Worm (Caenorhabditis elegans) whole organism, L4 larva: ENCODE results near the gene fbxa-152.

ENCODE experiments used
- R02D3.7 ChIP-seq: fragments of 150-350 bp; sonication (generic microtip); optimal IDR thresholded peaks from 3 replicates; lab custom pipeline; 2014; ENCODE audit warnings: missing biosample characterization, missing genetic modification characterization
- T20F7.1 ChIP-seq: fragments of 200-800 bp; sonication (Bioruptor generic); optimal IDR thresholded peaks from 2 replicates; lab custom pipeline; 2018; ENCODE audit warnings: mild to moderate bottlenecking, missing genetic modification characterization, missing compliant biosample characterization
- Y48G9A.11 ChIP-seq: fragments of 200-800 bp; sonication (Bioruptor generic); IDR thresholded peaks from 2 replicates; pipeline ENCODE4 v1.3.6; 2022; ENCODE audit warnings: missing genetic modification reagents, missing genetic modification characterization, missing compliant biosample characterization
- aha-1 ChIP-seq: fragments of 150-350 bp; peaks from one replicate; lab custom pipeline; 2014; ENCODE audit warnings: missing biosample characterization, missing genetic modification characterization
- arid-1 ChIP-seq: fragments of 200-800 bp; sonication (Bioruptor generic); conservative IDR thresholded peaks from 2 replicates; pipeline ENCODE4 v1.3.6; 2022; ENCODE audit warnings: missing genetic modification reagents, missing genetic modification characterization, missing compliant biosample characterization
- ceh-20 ChIP-seq: fragments of 200-800 bp; sonication (Bioruptor generic); IDR thresholded peaks from 2 replicates; pipeline ENCODE4 v1.3.6; 2022; ENCODE audit warnings: missing genetic modification reagents, missing genetic modification characterization, missing compliant biosample characterization
- ceh-82 ChIP-seq: sonication (generic microtip); optimal IDR thresholded peaks from 2 replicates; lab custom pipeline; 2017; ENCODE audit warnings: missing biosample characterization, missing genetic modification characterization
- ctbp-1 ChIP-seq: fragments of 200-800 bp; sonication (Bioruptor generic); IDR thresholded peaks from 2 replicates; pipeline ENCODE4 v1.3.6; 2022; ENCODE audit warnings: missing genetic modification reagents, missing genetic modification characterization, missing compliant biosample characterization
- daf-12 ChIP-seq: fragments of 150-350 bp; optimal IDR thresholded peaks from 2 replicates; lab custom pipeline; 2014; ENCODE audit warnings: missing biosample characterization, missing genetic modification reagents, missing genetic modification characterization
- daf-16 ChIP-seq, 3 experiments: sonication (generic microtip); optimal IDR thresholded peaks; 2 replicates each; lab custom pipeline; 2016 to 2017; ENCODE audit warnings: missing genetic modification characterization in 3 of 3, missing genetic modification reagents in 3 of 3, mild to moderate bottlenecking in 2 of 3, missing compliant biosample characterization in 2 of 3, missing biosample characterization in 1 of 3, moderate library complexity in 1 of 3
- daf-8 ChIP-seq: fragments of 200-800 bp; sonication (Bioruptor generic); IDR thresholded peaks from 2 replicates; pipeline ENCODE4 v1.3.6; 2022; ENCODE audit warnings: missing genetic modification characterization, missing compliant biosample characterization
- dmd-8 ChIP-seq: fragments of 200-800 bp; sonication (Bioruptor generic); IDR thresholded peaks from 2 replicates; pipeline ENCODE4 v1.3.6; 2022; ENCODE audit warnings: missing genetic modification characterization, missing compliant biosample characterization
- duxl-1 ChIP-seq: sonication (generic microtip); optimal IDR thresholded peaks from 2 replicates; lab custom pipeline; 2016; ENCODE audit warnings: mild to moderate bottlenecking, missing genetic modification characterization, moderate library complexity, missing compliant biosample characterization; ENCODE audit not compliant: poor library complexity
- dve-1 ChIP-seq: sonication (generic microtip); optimal IDR thresholded peaks from 2 replicates; lab custom pipeline; 2017; ENCODE audit warnings: antibody characterized with exemption, mild to moderate bottlenecking, missing genetic modification characterization, missing compliant biosample characterization; ENCODE audit not compliant: insufficient read depth
- fkh-10 ChIP-seq: fragments of 150-350 bp; optimal IDR thresholded peaks from 2 replicates; lab custom pipeline; 2014; ENCODE audit warnings: missing biosample characterization, missing genetic modification reagents, missing genetic modification characterization
- gei-8 ChIP-seq: fragments of 200-800 bp; sonication (Bioruptor generic); optimal IDR thresholded peaks from 2 replicates; lab custom pipeline; 2018; ENCODE audit warnings: mild to moderate bottlenecking, missing genetic modification characterization, missing compliant biosample characterization
- hif-1 ChIP-seq, 2 experiments: sonication (generic microtip); optimal IDR thresholded peaks; 2 replicates each; lab custom pipeline; 2016 to 2017; ENCODE audit warnings: missing compliant biosample characterization in 2 of 2, missing genetic modification characterization in 2 of 2, missing genetic modification reagents in 2 of 2, missing genotype in 2 of 2, mild to moderate bottlenecking in 1 of 2
- hlh-30 ChIP-seq: sonication (generic microtip); optimal IDR thresholded peaks from 2 replicates; lab custom pipeline; 2017; ENCODE audit warnings: antibody characterized with exemption, mild to moderate bottlenecking, missing genetic modification characterization, missing compliant biosample characterization; ENCODE audit not compliant: insufficient read depth
- lim-7 ChIP-seq: fragments of 200-800 bp; sonication (Bioruptor generic); IDR thresholded peaks from 2 replicates; pipeline ENCODE4 v1.3.6; 2022; ENCODE audit warnings: missing genetic modification characterization, missing compliant biosample characterization
- lin-1 ChIP-seq: fragments of 200-800 bp; sonication (Bioruptor generic); IDR thresholded peaks from 2 replicates; pipeline ENCODE4 v1.3.6; 2022; ENCODE audit warnings: missing genetic modification reagents, missing genetic modification characterization, missing compliant biosample characterization
- lin-13 ChIP-seq: fragments of 150-350 bp; optimal IDR thresholded peaks from 2 replicates; lab custom pipeline; 2014; ENCODE audit warnings: missing biosample characterization, missing genetic modification reagents, missing genetic modification characterization
- lin-29 ChIP-seq: fragments of 200-800 bp; sonication (Bioruptor generic); IDR thresholded peaks from 2 replicates; pipeline ENCODE4 v1.3.6; 2022; ENCODE audit warnings: missing genetic modification reagents, missing genetic modification characterization, missing compliant biosample characterization
- lin-39 ChIP-seq: fragments of 150-350 bp; optimal IDR thresholded peaks from 2 replicates; lab custom pipeline; 2014; ENCODE audit warnings: missing biosample characterization, missing genetic modification reagents, missing genetic modification characterization
- lsy-2 ChIP-seq, 2 experiments: fragments of 150-350 bp in 1 of 2; sonication (generic microtip) in 1 of 2; optimal IDR thresholded peaks; 2 replicates each; lab custom pipeline; 2014 to 2017; ENCODE audit warnings: missing biosample characterization in 2 of 2, missing genetic modification characterization in 2 of 2
- madf-9 ChIP-seq: fragments of 200-800 bp; sonication (Bioruptor generic); conservative IDR thresholded peaks from 2 replicates; pipeline ENCODE4 v1.3.6; 2022; ENCODE audit warnings: missing genetic modification reagents, missing genetic modification characterization, missing compliant biosample characterization
- mdl-1 ChIP-seq, 2 experiments: fragments of 150-350 bp in 1 of 2; sonication (generic microtip) in 1 of 2; optimal IDR thresholded peaks; 2 replicates each; lab custom pipeline; 2014 to 2017; ENCODE audit warnings: missing biosample characterization in 2 of 2, missing genetic modification characterization in 2 of 2
- mes-2 ChIP-seq: sonication (generic microtip); optimal IDR thresholded peaks from 2 replicates; lab custom pipeline; 2016; ENCODE audit warnings: missing genotype, mild to moderate bottlenecking, missing genetic modification characterization, missing compliant biosample characterization; ENCODE audit not compliant: poor library complexity, severe bottlenecking
- nhr-102 ChIP-seq: sonication (generic microtip); optimal IDR thresholded peaks from 2 replicates; lab custom pipeline; 2016; ENCODE audit warnings: mild to moderate bottlenecking, missing genetic modification characterization, moderate library complexity, missing compliant biosample characterization
- nhr-11 ChIP-seq: fragments of 150-350 bp; optimal IDR thresholded peaks from 2 replicates; lab custom pipeline; 2014; ENCODE audit warnings: missing biosample characterization, missing genetic modification characterization
- nhr-111 ChIP-seq: fragments of 200-800 bp; sonication (Bioruptor generic); optimal IDR thresholded peaks from 2 replicates; lab custom pipeline; 2018; ENCODE audit warnings: mild to moderate bottlenecking, missing genetic modification characterization, missing compliant biosample characterization
- nhr-42 ChIP-seq: fragments of 200-800 bp; sonication (Bioruptor generic); IDR thresholded peaks from 2 replicates; pipeline ENCODE4 v1.3.6; 2022; ENCODE audit warnings: missing genetic modification characterization, missing compliant biosample characterization
- nhr-6 ChIP-seq: fragments of 150-350 bp; optimal IDR thresholded peaks from 2 replicates; lab custom pipeline; 2014; ENCODE audit warnings: missing biosample characterization, missing genetic modification characterization
- nhr-77 ChIP-seq: fragments of 150-350 bp; optimal IDR thresholded peaks from 2 replicates; lab custom pipeline; 2014; ENCODE audit warnings: missing biosample characterization, missing genetic modification characterization
- pha-4 ChIP-seq, 2 experiments: fragments of 150-350 bp in 1 of 2; fragments of 200-800 bp in 1 of 2; sonication (Bioruptor generic) in 1 of 2; IDR thresholded peaks in 1 of 2; optimal IDR thresholded peaks in 1 of 2; 2 replicates each; pipeline versions ENCODE4 v1.3.6 to Lab custom; 2014 to 2022; ENCODE audit warnings: missing genetic modification characterization in 2 of 2, missing genetic modification reagents in 2 of 2, missing biosample characterization in 1 of 2, missing compliant biosample characterization in 1 of 2
- php-3 ChIP-seq: fragments of 200-800 bp; sonication (Bioruptor generic); IDR thresholded peaks from 2 replicates; pipeline ENCODE4 v1.3.6; 2022; ENCODE audit warnings: missing genetic modification reagents, missing genetic modification characterization, missing compliant biosample characterization
- rbr-2 ChIP-seq: sonication (generic microtip); optimal IDR thresholded peaks from 2 replicates; lab custom pipeline; 2016; ENCODE audit warnings: missing genotype, missing genetic modification characterization, missing compliant biosample characterization
- sdz-12 ChIP-seq: fragments of 200-800 bp; sonication (Bioruptor generic); optimal IDR thresholded peaks from 2 replicates; lab custom pipeline; 2018; ENCODE audit warnings: mild to moderate bottlenecking, missing genetic modification characterization, missing compliant biosample characterization
- spr-1 ChIP-seq: sonication (generic microtip); optimal IDR thresholded peaks from 2 replicates; lab custom pipeline; 2016; ENCODE audit warnings: mild to moderate bottlenecking, missing genetic modification characterization, missing compliant biosample characterization
- spr-3 ChIP-seq: fragments of 200-800 bp; sonication (Bioruptor generic); optimal IDR thresholded peaks from 2 replicates; lab custom pipeline; 2018; ENCODE audit warnings: mild to moderate bottlenecking, missing genetic modification characterization, missing compliant biosample characterization
- tag-97 ChIP-seq: fragments of 200-800 bp; sonication (Bioruptor generic); IDR thresholded peaks from 2 replicates; pipeline ENCODE4 v1.3.6; 2022; ENCODE audit warnings: missing genetic modification characterization, missing compliant biosample characterization
- tra-1 ChIP-seq: fragments of 200-800 bp; sonication (Bioruptor generic); IDR thresholded peaks from 2 replicates; pipeline ENCODE4 v1.3.6; 2022; ENCODE audit warnings: missing genetic modification reagents, missing genetic modification characterization, missing compliant biosample characterization
- unc-62 ChIP-seq, 3 experiments: fragments of 150-350 bp in 1 of 3; sonication (generic microtip); optimal IDR thresholded peaks in 2 of 3; peaks in 1 of 3; 1 replicate in 1 of 3; 2 replicates in 2 of 3; lab custom pipeline; 2014 to 2017; ENCODE audit warnings: missing biosample characterization in 3 of 3, missing genetic modification characterization in 3 of 3, missing genetic modification reagents in 3 of 3, missing genotype in 1 of 3
- vab-7 ChIP-seq: fragments of 200-800 bp; sonication (Bioruptor generic); IDR thresholded peaks from 2 replicates; pipeline ENCODE4 v1.3.6; 2022; ENCODE audit warnings: missing genetic modification reagents, missing genetic modification characterization, missing compliant biosample characterization
- zag-1 ChIP-seq: fragments of 150-350 bp; optimal IDR thresholded peaks from 2 replicates; lab custom pipeline; 2014; ENCODE audit warnings: missing biosample characterization, missing genetic modification characterization
- zfp-2 ChIP-seq: sonication (generic microtip); optimal IDR thresholded peaks from 2 replicates; lab custom pipeline; 2016; ENCODE audit warnings: mild to moderate bottlenecking, missing genetic modification characterization, missing compliant biosample characterization
- zfp-3 ChIP-seq: fragments of 200-800 bp; sonication (Bioruptor generic); conservative IDR thresholded peaks from 2 replicates; pipeline ENCODE4 v1.3.6; 2022; ENCODE audit warnings: missing genetic modification reagents, missing genetic modification characterization, missing compliant biosample characterization
- zip-2 ChIP-seq: fragments of 150-350 bp; optimal IDR thresholded peaks from 2 replicates; lab custom pipeline; 2014; ENCODE audit warnings: missing biosample characterization, missing genetic modification characterization
- ztf-11 ChIP-seq: fragments of 150-350 bp; optimal IDR thresholded peaks from 2 replicates; lab custom pipeline; 2014; ENCODE audit warnings: missing biosample characterization, missing genetic modification characterization

fbxa-152 gene

DNA sequence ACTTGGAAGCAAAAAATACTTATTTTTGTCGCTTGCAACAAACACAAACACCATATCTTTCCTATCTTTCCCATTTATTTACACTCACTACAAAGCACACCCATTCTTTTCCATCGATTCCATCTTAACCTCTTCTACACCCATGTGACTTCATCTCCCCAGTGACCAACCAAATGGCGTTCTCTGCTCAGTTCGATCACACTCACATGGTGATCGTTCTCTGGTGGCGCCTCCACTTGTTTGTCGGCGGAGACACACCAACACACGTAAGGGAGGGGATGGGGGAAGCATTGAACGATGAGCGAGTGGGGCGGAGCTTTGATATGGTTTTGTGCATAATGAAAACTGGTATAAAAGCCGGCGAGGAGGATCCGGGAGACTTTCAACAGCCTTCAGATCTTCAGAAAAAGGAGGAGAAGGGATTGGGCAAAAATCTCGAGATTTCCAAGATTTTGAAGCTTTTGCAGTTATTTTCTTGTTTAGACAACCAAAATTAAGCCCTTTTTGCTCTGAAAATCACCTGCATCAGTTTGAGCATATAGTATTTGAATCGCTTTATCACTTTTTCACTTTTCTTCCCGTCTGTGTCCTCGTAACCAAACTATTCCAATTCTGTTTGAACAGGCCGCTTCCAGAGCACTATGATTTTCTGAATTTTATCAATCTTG lies 35.5 kb downstream of the fbxa-152 start (continued):
- TF ChIP-seq tra-1 (GFP tag; lab: Robert Waterston, UW) (no peak; the same call in 1 of the 2 replicates), daf-16 (GFP tag; optimal IDR thresholded peaks at IDR 0.05; lab: Kevin White, UChicago) (peak in 1 of 2 experiments; percentile 54), daf-16 (tag; optimal IDR thresholded peaks at IDR 0.05; lab: Kevin White, UChicago) (peak; percentile 76), hif-1 (tag; optimal IDR thresholded peaks at IDR 0.05; lab: Kevin White, UChicago) (peak in 1 of 2 experiments; percentile 70), lim-7 (GFP tag; lab: Robert Waterston, UW) (no peak), zfp-2 (tag; lab: Kevin White, UChicago) (no peak), hlh-30 (tag; lab: Kevin White, UChicago) (peak; percentile 97), lin-1 (no peak), tag-97 (GFP tag; lab: Robert Waterston, UW) (no peak), lsy-2 (tag; optimal IDR thresholded peaks at IDR 0.05; lab: Kevin White, UChicago) (peak; percentile 75 to 79), mdl-1 (tag; optimal IDR thresholded peaks at IDR 0.05; lab: Kevin White, UChicago) (peak; percentile 60 to 98), sdz-12 (no peak), nhr-11 (tag; lab: Kevin White, UChicago) (peak; percentile 93), rbr-2 (tag; lab: Kevin White, UChicago) (peak; percentile 63), nhr-102 (tag; lab: Kevin White, UChicago) (peak; percentile 74), zip-2 (tag; lab: Kevin White, UChicago) (no peak), ztf-11 (tag; lab: Kevin White, UChicago) (no peak), daf-8 (GFP tag; lab: Robert Waterston, UW) (no peak), spr-1 (tag; lab: Kevin White, UChicago) (no peak), R02D3.7 (no peak), ceh-82 (no peak), arid-1 (GFP tag; lab: Robert Waterston, UW) (no peak), T20F7.1 (GFP tag; lab: Kevin White, UChicago) (peak; percentile 70), daf-12 (tag; lab: Kevin White, UChicago) (no peak), nhr-6 (tag; lab: Kevin White, UChicago) (peak; percentile 67), lin-13 (GFP tag; lab: Kevin White, UChicago) (no peak), vab-7 (GFP tag; lab: Robert Waterston, UW) (no peak), duxl-1 (tag; lab: Kevin White, UChicago) (peak; percentile 76), Y48G9A.11 (GFP tag; lab: Robert Waterston, UW) (no peak), zag-1 (tag; lab: Kevin White, UChicago) (no peak), madf-9 (GFP tag; lab: Robert Waterston, UW) (no peak), dmd-8 (GFP tag; lab: Robert Waterston, UW) (no peak), spr-3 (GFP tag; lab: Kevin White, UChicago) (no peak), ceh-20 (GFP tag; lab: Robert Waterston, UW) (peak; percentile 77; the same call in 1 of the 2 replicates), pha-4 (GFP tag; IDR thresholded peaks at IDR 0.05; lab: Robert Waterston, UW) (no peak), pha-4 (tag; optimal IDR thresholded peaks at IDR 0.05; lab: Kevin White, UChicago) (no peak), nhr-77 (tag; lab: Kevin White, UChicago) (peak; percentile 96), php-3 (peak; percentile 52; the same call in 1 of the 2 replicates), unc-62 (GFP tag; optimal IDR thresholded peaks at IDR 0.05 in 1 of 2; lab: Kevin White, UChicago) (peak in 1 of 2 experiments; percentile 99), unc-62 (tag; optimal IDR thresholded peaks at IDR 0.05; lab: Kevin White, UChicago) (no peak), fkh-10 (GFP tag; lab: Kevin White, UChicago) (no peak), dve-1 (tag; lab: Kevin White, UChicago) (peak; percentile 86), nhr-42 (GFP tag; lab: Robert Waterston, UW) (no peak), mes-2 (tag; lab: Kevin White, UChicago) (peak; percentile 63), ctbp-1 (GFP tag; lab: Robert Waterston, UW) (0 out of 2 replicates have a peak, but pooled peaks have one; percentile 29), gei-8 (GFP tag; lab: Kevin White, UChicago) (no peak), zfp-3 (GFP tag; lab: Robert Waterston, UW) (no peak), lin-29 (GFP tag; lab: Robert Waterston, UW) (no peak), lin-39 (tag; lab: Kevin White, UChicago) (no peak), aha-1 (tag; lab: Kevin White, UChicago) (peak; percentile 99), nhr-111 (GFP tag; lab: Kevin White, UChicago) (no peak)
